Fruit fly (Drosophila melanogaster): ENCODE measurements around the gene Sarm.
A peak's percentile ranks its signal among the peaks of the same experiment; 100 is the strongest.

Gene Sarm

dm6 chr3L:8072720-8073119, 9.0 kb downstream of the Sarm start (continued):
- TF ChIP-seq CG2889 (GFP tag; IDR thresholded peaks at IDR 0.05), result no peak
- TF ChIP-seq ham (GFP tag; IDR thresholded peaks at IDR 0.05), result no peak
- TF ChIP-seq Chrac-16 (GFP tag; optimal IDR thresholded peaks at IDR 0.05), result no peak
- TF ChIP-seq bigmax (GFP tag; optimal IDR thresholded peaks at IDR 0.05), result no peak
- TF ChIP-seq h (optimal IDR thresholded peaks at IDR 0.05), result no peak
- no peak for TF ChIP-seq Lhr (GFP tag; optimal IDR thresholded peaks at IDR 0.05)
- TF ChIP-seq CG10462 (GFP tag; optimal IDR thresholded peaks at IDR 0.05), result no peak
- TF ChIP-seq phol (tag; optimal IDR thresholded peaks at IDR 0.05), result peak; percentile 78
- TF ChIP-seq CG10147 (GFP tag; optimal IDR thresholded peaks at IDR 0.05), result peak; percentile 84
- TF ChIP-seq CG6654 (GFP tag; optimal IDR thresholded peaks at IDR 0.05), result peak; percentile 40
- TF ChIP-seq CG31365 (tag; optimal IDR thresholded peaks at IDR 0.05), result no peak
- TF ChIP-seq nmo (GFP tag; optimal IDR thresholded peaks at IDR 0.05), result no peak
- peak; percentile 65 for TF ChIP-seq CG13624 (GFP tag; optimal IDR thresholded peaks at IDR 0.05)
- no peak for TF ChIP-seq ewg (GFP tag; optimal IDR thresholded peaks at IDR 0.05)
- TF ChIP-seq disco-r (GFP tag; optimal IDR thresholded peaks at IDR 0.05), result no peak
- TF ChIP-seq CHES-1-like (GFP tag; optimal IDR thresholded peaks at IDR 0.05), result no peak
- no peak for TF ChIP-seq HLH4C (GFP tag; IDR thresholded peaks at IDR 0.05; ENCODE audit: partially characterized antibody)
- TF ChIP-seq CG33557 (GFP tag; optimal IDR thresholded peaks at IDR 0.05), result no peak
- no peak for TF ChIP-seq Hey (tag; optimal IDR thresholded peaks at IDR 0.05)
- TF ChIP-seq Atf-2 (GFP tag; optimal IDR thresholded peaks at IDR 0.05), result no peak
- TF ChIP-seq emc (GFP tag; optimal IDR thresholded peaks at IDR 0.05), result no peak
- TF ChIP-seq wek (GFP tag; optimal IDR thresholded peaks at IDR 0.05), result no peak
- no peak for TF ChIP-seq ken (GFP tag; IDR thresholded peaks at IDR 0.05)
- TF ChIP-seq Dfd (GFP tag; optimal IDR thresholded peaks at IDR 0.05), result no peak
- TF ChIP-seq croc (GFP tag; conservative IDR thresholded peaks at IDR 0.05), result peak; percentile 44
- peak; percentile 59 for TF ChIP-seq Antp (GFP tag; optimal IDR thresholded peaks at IDR 0.05)
- no peak for TF ChIP-seq pnt (GFP tag; optimal IDR thresholded peaks at IDR 0.05)
- peak; percentile 74 for TF ChIP-seq scrt (GFP tag; optimal IDR thresholded peaks at IDR 0.05)
- TF ChIP-seq CG10267 (tag; optimal IDR thresholded peaks at IDR 0.05), result peak; percentile 53
- no peak for TF ChIP-seq Six4 (GFP tag; optimal IDR thresholded peaks at IDR 0.05)
- TF ChIP-seq Xrp1 (GFP tag; IDR thresholded peaks at IDR 0.05), result peak; percentile 74
- TF ChIP-seq Max (GFP tag; optimal IDR thresholded peaks at IDR 0.05), result peak; percentile 43

- TF ChIP-seq CG13296 (GFP tag; optimal IDR thresholded peaks at IDR 0.05), result no peak
- TF ChIP-seq grn (GFP tag; optimal IDR thresholded peaks at IDR 0.05), result peak; percentile 97
- no peak for TF ChIP-seq Usf (GFP tag; optimal IDR thresholded peaks at IDR 0.05)
- TF ChIP-seq mam (GFP tag; optimal IDR thresholded peaks at IDR 0.05), result peak; percentile 12
- TF ChIP-seq CG9932 (GFP tag; IDR thresholded peaks at IDR 0.05), result peak; percentile 32; the same call in 1 of the 2 replicates
- TF ChIP-seq bcd (GFP tag; optimal IDR thresholded peaks at IDR 0.05), result no peak
- TF ChIP-seq slbo (GFP tag; IDR thresholded peaks at IDR 0.05), result 0 out of 2 replicates have a peak, but pooled peaks have one; percentile 5
- peak; percentile 57 for TF ChIP-seq sens (GFP tag)
- peak; percentile 9 for TF ChIP-seq mirr (GFP tag; optimal IDR thresholded peaks at IDR 0.05)
- no peak for TF ChIP-seq zen (tag; optimal IDR thresholded peaks at IDR 0.05)
- TF ChIP-seq CG10321 (GFP tag; IDR thresholded peaks at IDR 0.05), result no peak
- peak; percentile 6 for TF ChIP-seq CoRest (tag; optimal IDR thresholded peaks at IDR 0.05)
- TF ChIP-seq Med (GFP tag), result peak; percentile 31
- TF ChIP-seq zfh2 (GFP tag; optimal IDR thresholded peaks at IDR 0.05), result peak; percentile 18
- TF ChIP-seq Meics (GFP tag; optimal IDR thresholded peaks at IDR 0.05), result peak; percentile 24
- peak; percentile 26; the same call in 1 of the 2 replicates for TF ChIP-seq al (GFP tag; IDR thresholded peaks at IDR 0.05)
- peak; percentile 77 for TF ChIP-seq exex (tag; optimal IDR thresholded peaks at IDR 0.05)
- TF ChIP-seq CG6689 (GFP tag; IDR thresholded peaks at IDR 0.05), result no peak
- peak; percentile 26 for TF ChIP-seq CG3281 (GFP tag; optimal IDR thresholded peaks at IDR 0.05)
- TF ChIP-seq gem (tag; optimal IDR thresholded peaks at IDR 0.05), result peak; percentile 3
- TF ChIP-seq pb (GFP tag; optimal IDR thresholded peaks at IDR 0.05), result no peak
- peak; percentile 2 for TF ChIP-seq CG9817 (tag; optimal IDR thresholded peaks at IDR 0.05)
Observed at dm6 chr3L:8073370-8073769, 9.7 kb downstream of the Sarm start.

Measured in whole organism, embryonic.